Worm (Caenorhabditis elegans): Measurements from ENCODE around the gene sri-66.

sri-66 gene

ce11 chrV:17035850-17036249 is 24.2 kb upstream of the sri-66 start, which contains the start of gene srz-94:
srz-94 (minus strand) TSS chrV:17035950.
- TF ChIP-seq ZK185.1 (tag; optimal IDR thresholded peaks at IDR 0.05; ENCODE audit: poor library complexity, severe bottlenecking), result no peak
- no peak for TF ChIP-seq aptf-2 (GFP tag; conservative IDR thresholded peaks at IDR 0.05)
- TF ChIP-seq F57A8.1 (GFP tag; optimal IDR thresholded peaks at IDR 0.05), result no peak
- no peak for TF ChIP-seq madf-10 (tag; optimal IDR thresholded peaks at IDR 0.05)
- no peak for TF ChIP-seq nhr-120 (GFP tag; IDR thresholded peaks at IDR 0.05)
- TF ChIP-seq him-1 (tag; optimal IDR thresholded peaks at IDR 0.05), result no peak
- no peak for TF ChIP-seq B0261.1 (tag; optimal IDR thresholded peaks at IDR 0.05)
- no peak for TF ChIP-seq madf-6 (GFP tag; IDR thresholded peaks at IDR 0.05)
- no peak for TF ChIP-seq fkh-3 (tag; optimal IDR thresholded peaks at IDR 0.05)
- TF ChIP-seq tlf-1 (GFP tag; optimal IDR thresholded peaks at IDR 0.05), result no peak
- TF ChIP-seq Y53G8AR.9 (GFP tag; conservative IDR thresholded peaks at IDR 0.05), result no peak
- no peak for TF ChIP-seq F49E8.2 (tag; optimal IDR thresholded peaks at IDR 0.05; ENCODE audit: insufficient read depth)
- no peak for TF ChIP-seq snpc-3.4 (tag; optimal IDR thresholded peaks at IDR 0.05)

DNA sequence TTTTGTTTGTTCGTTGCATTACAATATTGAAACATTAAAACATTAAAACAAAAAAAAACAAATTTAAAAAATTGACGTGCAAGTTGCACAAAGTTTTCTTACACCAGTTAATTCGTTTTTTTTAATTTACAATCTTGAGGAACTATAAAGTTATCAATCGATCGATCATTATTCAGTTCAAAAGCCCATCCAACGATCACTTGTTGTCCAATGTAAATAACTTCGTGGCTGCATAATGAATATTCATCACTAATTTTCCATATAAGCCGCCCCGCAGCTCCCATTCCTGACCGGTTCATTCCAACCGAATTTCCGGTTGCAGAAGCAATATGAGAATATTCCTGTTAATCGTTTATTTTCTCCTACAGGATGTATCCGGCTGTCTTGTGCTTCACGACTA is 17.8 kb upstream of the sri-66 start, which contains the start of gene hpo-33:
Gene hpo-33 (plus strand): TSS at position 301 of the 400 bp plus-strand sequence.
- no peak for TF ChIP-seq nfya-2 (GFP tag; IDR thresholded peaks at IDR 0.05)
- TF ChIP-seq hmg-20 (GFP tag; IDR thresholded peaks at IDR 0.05), result no peak
- no peak for TF ChIP-seq nhr-179 (tag; optimal IDR thresholded peaks at IDR 0.05)
- no peak for TF ChIP-seq F33H1.4 (GFP tag; IDR thresholded peaks at IDR 0.05)
- no peak for TF ChIP-seq rec-8 (tag; optimal IDR thresholded peaks at IDR 0.05)
- TF ChIP-seq lir-1 (GFP tag; conservative IDR thresholded peaks at IDR 0.05), result no peak
- TF ChIP-seq T07F8.4 (tag; optimal IDR thresholded peaks at IDR 0.05), result no peak

DNA sequence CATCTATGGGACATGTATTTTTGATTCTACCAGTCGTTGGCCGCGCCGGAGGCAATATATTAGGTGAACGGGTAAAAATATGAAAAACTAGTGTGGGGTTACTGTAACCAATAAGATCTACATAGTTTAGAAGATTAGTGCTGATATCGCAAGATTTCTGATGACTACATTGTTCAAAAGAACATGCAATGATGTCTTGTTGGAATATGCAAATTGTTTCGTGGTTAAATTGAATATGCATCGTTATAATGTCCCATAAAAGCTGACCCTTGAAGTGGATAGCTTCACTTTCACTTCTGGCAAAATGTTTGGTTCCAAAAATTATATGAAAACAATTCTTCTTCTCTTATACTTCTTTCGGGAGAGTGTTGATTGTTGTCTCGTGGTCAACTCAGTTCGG is 15.6 kb upstream of the sri-66 start, which contains the start of gene F28B1.2:
Gene F28B1.2 (plus strand): TSS at position 301 of the 400 bp plus-strand sequence.
- no peak for TF ChIP-seq gei-17 (GFP tag; optimal IDR thresholded peaks at IDR 0.05)
- TF ChIP-seq attf-3 (GFP tag; conservative IDR thresholded peaks at IDR 0.05), result no peak
- TF ChIP-seq ztf-26 (tag; optimal IDR thresholded peaks at IDR 0.05), result no peak
- no peak for TF ChIP-seq lin-40 (tag; optimal IDR thresholded peaks at IDR 0.05)
- no peak for TF ChIP-seq ekl-4 (GFP tag; IDR thresholded peaks at IDR 0.05)

- TF ChIP-seq atf-7 (tag; optimal IDR thresholded peaks at IDR 0.05) (no peak), gei-17 (GFP tag; optimal IDR thresholded peaks at IDR 0.05) (no peak), akir-1 (GFP tag; optimal IDR thresholded peaks at IDR 0.05) (no peak), sdz-38 (tag; optimal IDR thresholded peaks at IDR 0.05) (no peak), ama-1 (optimal IDR thresholded peaks at IDR 0.05) (no peak), ama-1 (GFP tag; optimal IDR thresholded peaks at IDR 0.05) (no peak), F23B12.7 (tag; optimal IDR thresholded peaks at IDR 0.05; ENCODE audit: insufficient read depth) (no peak), ccch-3 (GFP tag; optimal IDR thresholded peaks at IDR 0.05) (no peak), cebp-2 (GFP tag; IDR thresholded peaks at IDR 0.05) (no peak), egl-44 (GFP tag; IDR thresholded peaks at IDR 0.05) (no peak), lsy-27 (tag; optimal IDR thresholded peaks at IDR 0.05; ENCODE audit: borderline replicate concordance, insufficient read depth) (no peak), Y67H2A.10 (GFP tag; conservative IDR thresholded peaks at IDR 0.05) (no peak), aptf-3 (GFP tag; IDR thresholded peaks at IDR 0.05) (no peak), lin-35 (GFP tag; optimal IDR thresholded peaks at IDR 0.05) (no peak), rpc-1 (optimal IDR thresholded peaks at IDR 0.05) (no peak), rpc-1 (tag; optimal IDR thresholded peaks at IDR 0.05) (no peak), F10E7.11 (tag; optimal IDR thresholded peaks at IDR 0.05) (no peak)
Measured at ce11 chrV:17061585-17061984, 1.5 kb downstream of the sri-66 start, which contains the start of gene F28B1.9. F28B1.9 (plus strand) TSS chrV:17061885.

Data from whole organism, young adult.